Fruit fly (Drosophila melanogaster): ENCODE measurements around the gene Tango10.

Gene Tango10

DNA sequence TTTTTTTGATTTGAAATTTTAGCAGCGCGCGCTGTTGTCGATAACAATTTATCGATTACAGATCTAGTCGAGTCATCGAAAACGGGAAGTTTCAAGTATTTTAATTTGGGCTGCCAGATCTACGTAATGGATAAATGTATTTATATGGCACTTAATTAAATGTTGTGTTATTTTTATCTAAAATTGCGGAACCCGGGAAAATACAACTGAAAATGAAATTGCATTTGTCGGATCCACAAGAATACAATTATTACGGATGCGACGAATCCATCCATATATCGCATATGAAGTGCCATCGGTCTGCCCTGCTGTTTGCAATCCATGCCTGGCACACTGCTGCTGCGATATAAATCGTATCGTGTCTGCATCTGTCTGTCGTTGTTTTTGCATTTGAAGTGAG, at the start of gene Tango10 (continued):
- TF ChIP-seq cato (GFP tag; optimal IDR thresholded peaks at IDR 0.05; ENCODE audit: borderline replicate concordance) (no peak), CG2129 (GFP tag; IDR thresholded peaks at IDR 0.05; ENCODE audit: partially characterized antibody) (peak; percentile 59), peb (GFP tag; IDR thresholded peaks at IDR 0.05) (peak; percentile 18; the same call in 1 of the 2 replicates), CG10959 (GFP tag; IDR thresholded peaks at IDR 0.05) (0 out of 2 replicates have a peak, but pooled peaks have one; percentile 43), zen2 (GFP tag; IDR thresholded peaks at IDR 0.05; ENCODE audit: partially characterized antibody) (peak; percentile 78; the same call in 2 of the 3 replicates), dmrt99B (tag; optimal IDR thresholded peaks at IDR 0.05) (no peak), Ada2b (GFP tag; IDR thresholded peaks at IDR 0.05) (0 out of 2 replicates have a peak, but pooled peaks have one; percentile 24), CG11695 (GFP tag; IDR thresholded peaks at IDR 0.05) (no peak), CG6854 (GFP tag; optimal IDR thresholded peaks at IDR 0.05) (no peak), luna (GFP tag; optimal IDR thresholded peaks at IDR 0.05) (no peak), CG16779 (GFP tag; IDR thresholded peaks at IDR 0.05) (no peak), Ets65A (GFP tag) (peak; percentile 48), CG4617 (GFP tag; optimal IDR thresholded peaks at IDR 0.05; ENCODE audit: borderline replicate concordance) (peak; percentile 88), pros (GFP tag; optimal IDR thresholded peaks at IDR 0.05) (no peak), E2f1 (GFP tag; IDR thresholded peaks at IDR 0.05) (peak; percentile 56), tll (GFP tag; optimal IDR thresholded peaks at IDR 0.05) (no peak), unpg (GFP tag; optimal IDR thresholded peaks at IDR 0.05) (peak; percentile 58), chif (GFP tag; optimal IDR thresholded peaks at IDR 0.05) (peak; percentile 1 to 26), CG9817 (tag; optimal IDR thresholded peaks at IDR 0.05) (peak; percentile 43), grn (GFP tag; optimal IDR thresholded peaks at IDR 0.05) (peak; percentile 28), Blimp-1 (GFP tag; optimal IDR thresholded peaks at IDR 0.05) (peak; percentile 62), Optix (GFP tag; IDR thresholded peaks at IDR 0.05) (peak; percentile 45; the same call in 1 of the 3 replicates), CG2712 (tag; optimal IDR thresholded peaks at IDR 0.05) (peak; percentile 48), GATAe (GFP tag; conservative IDR thresholded peaks at IDR 0.05) (no peak), Ravus (GFP tag; IDR thresholded peaks at IDR 0.05) (no peak), ci (GFP tag; IDR thresholded peaks at IDR 0.05) (peak; percentile 61; the same call in 2 of the 3 replicates)

DNA sequence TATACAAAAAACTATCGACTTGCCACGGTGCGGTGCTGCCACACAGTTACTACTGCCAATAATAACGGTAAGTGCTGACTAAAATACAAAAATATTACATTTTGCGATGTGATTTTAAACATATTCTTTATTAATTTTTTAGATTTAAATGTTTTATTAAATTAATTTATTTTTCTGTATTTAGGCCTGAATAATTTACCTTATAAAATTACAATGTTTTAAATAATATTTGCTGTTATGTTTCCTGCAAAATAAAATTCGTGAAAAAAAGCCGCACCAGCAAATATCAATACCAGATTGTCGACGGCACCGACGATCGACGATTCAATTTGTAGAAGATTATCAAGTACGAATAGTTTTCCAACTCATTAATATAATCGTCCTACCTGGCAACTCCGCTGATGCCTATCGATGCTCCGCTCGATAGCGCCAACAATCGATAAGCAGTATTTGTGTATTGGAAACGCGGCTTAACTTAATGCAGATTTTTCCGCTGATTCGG, 41.5 kb upstream of the Tango10 start, which contains the start of the genes Vlet and bif:
Gene Vlet, minus strand, starts transcription at position 51 of the 502 bp plus-strand sequence.
Gene bif, plus strand, starts transcription at position 432 of the 502 bp plus-strand sequence.
- TF ChIP-seq CG12769 (tag; optimal IDR thresholded peaks at IDR 0.05) = no peak
- peak; percentile 70 for TF ChIP-seq CG10543 (GFP tag; optimal IDR thresholded peaks at IDR 0.05)
- no peak for TF ChIP-seq CG10565 (GFP tag; optimal IDR thresholded peaks at IDR 0.05)
- peak; percentile 75 for TF ChIP-seq NfI (GFP tag; optimal IDR thresholded peaks at IDR 0.05)
- no peak for TF ChIP-seq D (optimal IDR thresholded peaks at IDR 0.05)
- TF ChIP-seq D (GFP tag; optimal IDR thresholded peaks at IDR 0.05) = peak; percentile 44
- peak; percentile 43 for TF ChIP-seq pnt (GFP tag; optimal IDR thresholded peaks at IDR 0.05)
- TF ChIP-seq fu2 (GFP tag; optimal IDR thresholded peaks at IDR 0.05) = peak; percentile 0
- no peak for TF ChIP-seq ara (GFP tag; IDR thresholded peaks at IDR 0.05)
- TF ChIP-seq CG14014 (GFP tag; IDR thresholded peaks at IDR 0.05) = 0 out of 2 replicates have a peak, but pooled peaks have one; percentile 41
- TF ChIP-seq Eip74EF (GFP tag; optimal IDR thresholded peaks at IDR 0.05) = no peak
- TF ChIP-seq Med (GFP tag) = peak; percentile 85
- TF ChIP-seq CG13296 (GFP tag; optimal IDR thresholded peaks at IDR 0.05) = peak; percentile 69
- TF ChIP-seq H15 (GFP tag; IDR thresholded peaks at IDR 0.05) = no peak; the same call in 2 of the 3 replicates
- peak; percentile 48 for TF ChIP-seq MBD-R2 (GFP tag; IDR thresholded peaks at IDR 0.05)
- peak; percentile 52 for TF ChIP-seq fd96Cb (tag; optimal IDR thresholded peaks at IDR 0.05)
- peak; percentile 11 for TF ChIP-seq Dip3 (GFP tag; optimal IDR thresholded peaks at IDR 0.05)
- TF ChIP-seq Bgb (GFP tag; IDR thresholded peaks at IDR 0.05; ENCODE audit: partially characterized antibody) = peak; percentile 61
- TF ChIP-seq CG16813 (GFP tag; IDR thresholded peaks at IDR 0.05; ENCODE audit: partially characterized antibody) = peak; percentile 68
- TF ChIP-seq CG11398 (GFP tag; optimal IDR thresholded peaks at IDR 0.05) = no peak
- TF ChIP-seq CTCF (GFP tag; optimal IDR thresholded peaks at IDR 0.05) = no peak
- peak; percentile 27 for TF ChIP-seq fd3F (GFP tag; optimal IDR thresholded peaks at IDR 0.05)
- 0 out of 3 replicates have a peak, but pooled peaks have one; percentile 48 for TF ChIP-seq Dbx (GFP tag; IDR thresholded peaks at IDR 0.05)
- no peak for TF ChIP-seq Hand (GFP tag; optimal IDR thresholded peaks at IDR 0.05)
- TF ChIP-seq lbe (GFP tag; optimal IDR thresholded peaks at IDR 0.05) = peak; percentile 42
